Worm (Caenorhabditis elegans) whole organism, young adult: ENCODE measurements around the gene clec-63.

Experiments used
- B0035.1 ChIP-seq: sonication (generic microtip); optimal IDR thresholded peaks from 2 replicates; lab custom pipeline; 2016; ENCODE audit warnings: missing genetic modification characterization, mild to moderate bottlenecking, missing compliant biosample characterization, missing genotype, missing genetic modification reagents
- akir-1 ChIP-seq: fragments of 200-800 bp; sonication (Bioruptor generic); optimal IDR thresholded peaks from 2 replicates; lab custom pipeline; 2018; ENCODE audit warnings: mild to moderate bottlenecking, missing genetic modification characterization, moderate library complexity, missing compliant biosample characterization
- ama-1 ChIP-seq, 3 experiments: fragments of 150-350 bp in 1 of 3; sonication (generic microtip) in 2 of 3; optimal IDR thresholded peaks; 2 replicates each; lab custom pipeline; 2014 to 2018; ENCODE audit warnings: missing biosample characterization in 2 of 3, missing genetic modification characterization in 2 of 3, missing genetic modification reagents in 2 of 3
- cebp-1 ChIP-seq, 2 experiments: fragments of 200-800 bp in 1 of 2; sonication (Bioruptor generic) in 1 of 2; sonication (generic microtip) in 1 of 2; IDR thresholded peaks in 1 of 2; optimal IDR thresholded peaks in 1 of 2; 2 replicates each; pipeline versions ENCODE4 v1.3.6 to Lab custom; 2017 to 2022; ENCODE audit warnings: missing compliant biosample characterization in 2 of 2, missing genetic modification characterization in 2 of 2, mild to moderate bottlenecking in 1 of 2, missing genetic modification reagents in 1 of 2, moderate library complexity in 1 of 2
- nhr-90 ChIP-seq: sonication (generic microtip); optimal IDR thresholded peaks from 2 replicates; lab custom pipeline; 2016; ENCODE audit warnings: missing genotype, mild to moderate bottlenecking, missing genetic modification characterization, missing compliant biosample characterization
- sea-2 ChIP-seq: fragments of 200-800 bp; sonication (Bioruptor generic); IDR thresholded peaks from 2 replicates; pipeline ENCODE4 v1.3.6; 2022; ENCODE audit warnings: missing genetic modification characterization, missing compliant biosample characterization
- snpc-4 ChIP-seq, 5 experiments: fragments of 150-350 bp in 1 of 5; sonication (generic microtip) in 4 of 5; optimal IDR thresholded peaks; 2 replicates each; lab custom pipeline; 2014 to 2018; ENCODE audit warnings: missing genetic modification characterization in 5 of 5, missing biosample characterization in 3 of 5, antibody characterized with exemption in 2 of 5, mild to moderate bottlenecking in 2 of 5, missing compliant biosample characterization in 2 of 5, missing genotype in 2 of 5, moderate library complexity in 2 of 5, missing genetic modification reagents in 1 of 5

DNA sequence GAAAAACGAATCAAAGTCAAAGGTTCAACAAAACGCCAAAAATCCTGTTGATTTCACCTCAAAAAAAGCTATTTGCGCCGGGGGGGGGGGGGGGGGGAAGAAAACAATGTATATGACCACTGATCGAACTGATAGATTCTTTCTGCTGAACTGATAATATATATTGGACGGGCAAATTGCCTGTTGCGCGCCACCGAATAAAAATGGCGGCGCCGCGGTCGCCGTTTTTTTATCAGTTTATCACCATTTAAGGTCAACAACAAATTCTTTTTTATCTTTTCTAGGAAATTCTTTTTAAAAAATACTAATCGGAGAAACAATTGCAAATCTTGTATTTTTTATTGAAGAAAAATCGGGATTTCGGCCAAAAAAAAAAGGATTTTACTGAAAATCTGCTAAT is 15.7 kb upstream of the clec-63 start:
- TF ChIP-seq snpc-4 (GFP tag; optimal IDR thresholded peaks at IDR 0.05; lab: Kevin White, UChicago) (no peak), snpc-4 (tag; optimal IDR thresholded peaks at IDR 0.05; lab: Kevin White, UChicago) (no peak), B0035.1 (tag; lab: Kevin White, UChicago) (no peak), nhr-90 (tag; lab: Kevin White, UChicago) (no peak), cebp-1 (GFP tag; IDR thresholded peaks at IDR 0.05; lab: Robert Waterston, UW) (no peak), cebp-1 (tag; optimal IDR thresholded peaks at IDR 0.05; lab: Kevin White, UChicago) (no peak), ama-1 (optimal IDR thresholded peaks at IDR 0.05; lab: Kevin White, UChicago) (no peak), ama-1 (GFP tag; optimal IDR thresholded peaks at IDR 0.05; lab: Kevin White, UChicago) (no peak), sea-2 (GFP tag; lab: Robert Waterston, UW) (no peak), akir-1 (GFP tag; lab: Kevin White, UChicago) (no peak)
